Worm (Caenorhabditis elegans) whole organism, L1 larva: ENCODE measurements around the gene lelo-4.

Experiments used
- fos-1 ChIP-seq: fragments of 150-350 bp; optimal IDR thresholded peaks from 2 replicates; lab custom pipeline; 2014; ENCODE audit warnings: missing biosample characterization, missing genetic modification characterization
- hlh-17 ChIP-seq: fragments of 200-800 bp; sonication (Bioruptor generic); optimal IDR thresholded peaks from 2 replicates; lab custom pipeline; 2018; ENCODE audit warnings: missing genetic modification characterization, mild to moderate bottlenecking, missing compliant biosample characterization, moderate library complexity, borderline replicate concordance
- nhr-76 ChIP-seq: sonication (generic microtip); optimal IDR thresholded peaks from 2 replicates; lab custom pipeline; 2017; ENCODE audit warnings: missing biosample characterization, missing genetic modification characterization
- nhr-77 ChIP-seq: fragments of 150-350 bp; optimal IDR thresholded peaks from 2 replicates; lab custom pipeline; 2014; ENCODE audit warnings: missing biosample characterization, missing genetic modification characterization
- rnt-1 ChIP-seq: sonication (generic microtip); optimal IDR thresholded peaks from 2 replicates; lab custom pipeline; 2016; ENCODE audit warnings: mild to moderate bottlenecking, missing genetic modification characterization, moderate library complexity, missing compliant biosample characterization
- xbp-1 ChIP-seq: sonication (generic microtip); optimal IDR thresholded peaks from 2 replicates; lab custom pipeline; 2016; ENCODE audit warnings: missing genetic modification characterization, missing compliant biosample characterization

DNA sequence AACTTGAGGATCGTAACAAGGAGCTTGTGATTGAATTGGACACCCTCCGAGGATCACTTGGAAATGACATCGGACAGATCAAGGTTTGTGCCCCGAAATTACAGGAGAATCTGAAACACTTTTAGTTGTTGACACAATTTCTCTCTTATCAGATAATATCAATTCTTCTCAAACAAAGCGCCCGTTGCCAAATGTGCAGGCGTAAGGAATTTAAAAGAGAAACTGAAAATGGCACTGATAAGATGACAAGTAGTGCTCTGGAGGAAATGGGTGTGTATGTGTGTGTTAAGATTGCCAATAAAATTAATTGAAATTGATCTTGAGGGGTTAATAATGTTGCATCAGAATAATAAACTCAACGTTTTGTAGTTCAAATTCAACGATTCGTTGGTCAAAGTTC, 36.6 kb downstream of the lelo-4 start:
- TF ChIP-seq fos-1 (tag; lab: Kevin White, UChicago) (no peak), xbp-1 (no peak), rnt-1 (tag; lab: Kevin White, UChicago) (no peak), hlh-17 (no peak), nhr-77 (tag; lab: Kevin White, UChicago) (no peak), nhr-76 (tag; lab: Kevin White, UChicago) (no peak)
